Worm (Caenorhabditis elegans): ENCODE data around the gene gst-44.

- TF ChIP-seq nfya-1 (tag; optimal IDR thresholded peaks at IDR 0.05; ENCODE audit: insufficient read depth) (peak; percentile 83), nhr-237 (tag; optimal IDR thresholded peaks at IDR 0.05) (no peak), skn-1 (tag; optimal IDR thresholded peaks at IDR 0.05) (peak; percentile 29), nhr-12 (tag; optimal IDR thresholded peaks at IDR 0.05) (no peak), nhr-77 (tag; optimal IDR thresholded peaks at IDR 0.05) (no peak), mdl-1 (tag; optimal IDR thresholded peaks at IDR 0.05) (no peak), hmg-11 (tag; optimal IDR thresholded peaks at IDR 0.05) (peak; percentile 63), elt-3 (tag; optimal IDR thresholded peaks at IDR 0.05) (no peak), unc-39 (tag; optimal IDR thresholded peaks at IDR 0.05) (no peak), aly-2 (tag; optimal IDR thresholded peaks at IDR 0.05) (no peak), nhr-76 (tag; optimal IDR thresholded peaks at IDR 0.05) (no peak), fkh-10 (GFP tag; optimal IDR thresholded peaks at IDR 0.05) (peak; percentile 14), ceh-16 (tag; optimal IDR thresholded peaks at IDR 0.05) (no peak)
Observed at ce11 chrV:16401519-16401918, 10.8 kb downstream of the gst-44 start, which contains the start of gene F13A7.14.
